Worm (Caenorhabditis elegans): ENCODE measurements around the gene F40G9.7.

ce11 chrIII:182080-182479 lies 16.6 kb downstream of the F40G9.7 start, which contains the start of gene F40G9.15:
- TF ChIP-seq ceh-28 (tag; optimal IDR thresholded peaks at IDR 0.05) (no peak), spr-1 (tag; optimal IDR thresholded peaks at IDR 0.05) (no peak), ceh-82 (tag; optimal IDR thresholded peaks at IDR 0.05) (no peak), mdt-29 (GFP tag; IDR thresholded peaks at IDR 0.05) (no peak), T20F7.1 (GFP tag; optimal IDR thresholded peaks at IDR 0.05) (no peak)

Measured in whole organism, L4 larva.